Fruit fly (Drosophila melanogaster): Measurements from ENCODE around the gene CG14420.

The CG14420 gene

dm6 chrX:2980290-2980689 lies 41.6 kb downstream of the CG14420 start:
- no peak for TF ChIP-seq fd96Ca (GFP tag; IDR thresholded peaks at IDR 0.05)
- no peak for TF ChIP-seq rn (GFP tag; IDR thresholded peaks at IDR 0.05)
- TF ChIP-seq CG9948 (tag; optimal IDR thresholded peaks at IDR 0.05): no peak
- no peak for TF ChIP-seq Pif1A (GFP tag; optimal IDR thresholded peaks at IDR 0.05)

DNA sequence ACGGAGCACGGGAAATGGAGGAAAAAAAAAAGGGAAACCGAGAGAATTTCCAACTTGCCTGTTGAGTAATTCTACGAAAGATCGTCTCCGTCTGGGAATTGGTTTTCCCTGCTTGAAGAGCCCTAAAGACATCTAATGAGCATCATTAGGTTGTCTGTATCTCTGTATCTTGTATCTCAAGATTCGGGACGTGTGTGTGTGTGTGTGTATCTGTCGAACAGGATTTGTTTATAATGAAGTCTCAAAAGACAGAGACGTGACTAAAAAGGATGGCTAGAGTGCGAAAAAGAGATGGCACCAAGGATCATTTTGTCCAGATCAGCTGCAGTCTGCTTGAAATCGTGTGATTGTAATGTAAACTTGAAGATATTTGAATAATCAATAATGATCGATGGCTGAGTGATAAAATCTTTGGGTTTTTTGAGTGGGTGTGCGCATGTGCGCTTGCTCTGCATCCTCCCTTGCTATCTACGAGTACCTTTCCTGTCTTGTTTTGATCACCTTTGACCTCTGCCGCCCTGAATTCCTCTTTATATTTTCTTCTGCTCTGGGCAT lies 43.9 kb downstream of the CG14420 start:
- TF ChIP-seq CG34367 (tag; optimal IDR thresholded peaks at IDR 0.05) (no peak), CG14655 (GFP tag; optimal IDR thresholded peaks at IDR 0.05) (no peak), Pif1A (GFP tag; optimal IDR thresholded peaks at IDR 0.05) (no peak), CG32121 (GFP tag; IDR thresholded peaks at IDR 0.05) (no peak), D1 (tag; optimal IDR thresholded peaks at IDR 0.05) (no peak), CG9948 (tag; optimal IDR thresholded peaks at IDR 0.05) (no peak), EcR (GFP tag; optimal IDR thresholded peaks at IDR 0.05) (no peak), Snoo (tag; optimal IDR thresholded peaks at IDR 0.05) (no peak), CG8301 (tag; optimal IDR thresholded peaks at IDR 0.05) (no peak), Ets98B (GFP tag; IDR thresholded peaks at IDR 0.05) (no peak), rn (GFP tag; IDR thresholded peaks at IDR 0.05) (no peak), Pif1B (GFP tag; optimal IDR thresholded peaks at IDR 0.05) (no peak), CG10348 (GFP tag; IDR thresholded peaks at IDR 0.05) (no peak)

DNA sequence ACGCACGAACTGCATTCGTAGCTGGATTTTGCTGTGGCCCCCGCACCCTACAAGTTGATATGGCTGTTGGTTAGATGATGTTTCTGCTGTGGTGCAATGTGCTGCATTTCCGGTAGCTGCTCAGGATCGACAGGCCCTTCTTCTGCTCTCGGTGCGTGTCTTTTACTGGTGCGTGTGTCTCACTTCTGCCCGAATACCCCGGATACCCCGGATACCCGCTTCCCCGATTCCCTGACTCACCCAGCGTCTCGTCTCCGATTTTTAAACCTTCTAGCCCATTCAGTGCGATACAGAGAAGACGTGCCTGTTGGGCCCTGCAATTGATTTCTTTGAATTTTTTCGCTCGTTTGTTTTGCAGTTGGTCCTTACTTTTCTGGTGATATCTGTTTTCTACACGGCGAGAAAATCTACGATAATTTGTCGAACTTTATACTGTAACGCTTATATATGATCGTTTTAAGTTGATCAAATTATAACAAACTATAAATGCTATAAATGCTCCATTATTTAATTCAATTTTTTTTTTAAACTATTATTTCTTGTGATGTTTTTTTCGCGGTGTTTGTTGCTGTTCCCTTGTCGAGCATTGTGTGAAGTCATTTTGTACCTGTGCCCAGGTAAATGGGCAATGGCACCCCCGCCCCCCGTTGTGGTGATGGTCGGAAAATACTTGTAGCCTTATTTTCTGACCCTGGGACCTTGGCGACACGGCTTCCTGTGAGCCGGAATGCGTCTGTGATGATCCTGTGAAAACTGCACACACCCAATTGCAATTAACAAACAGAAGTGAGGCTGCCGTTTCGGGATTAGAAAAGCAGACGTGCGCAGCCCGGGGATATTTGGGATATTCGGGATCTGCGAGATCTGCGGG lies 46.5 kb downstream of the CG14420 start:
- TF ChIP-seq CG14655 (GFP tag; optimal IDR thresholded peaks at IDR 0.05) (peak; percentile 46), CG12605 (GFP tag; IDR thresholded peaks at IDR 0.05) (peak; percentile 52; the same call in 1 of the 2 replicates), Ets98B (GFP tag; IDR thresholded peaks at IDR 0.05) (no peak), EcR (GFP tag; optimal IDR thresholded peaks at IDR 0.05) (peak; percentile 61), CG13204 (GFP tag; optimal IDR thresholded peaks at IDR 0.05) (peak; percentile 53), rn (GFP tag; IDR thresholded peaks at IDR 0.05) (no peak), Snoo (tag; optimal IDR thresholded peaks at IDR 0.05) (peak; percentile 77), CG8301 (tag; optimal IDR thresholded peaks at IDR 0.05) (peak; percentile 9), D1 (tag; optimal IDR thresholded peaks at IDR 0.05) (peak; percentile 65), CG9948 (tag; optimal IDR thresholded peaks at IDR 0.05) (peak; percentile 87), CG4496 (GFP tag; IDR thresholded peaks at IDR 0.05) (0 out of 3 replicates have a peak, but pooled peaks have one; percentile 17), CG34367 (tag; optimal IDR thresholded peaks at IDR 0.05) (peak; percentile 82), Pif1B (GFP tag; optimal IDR thresholded peaks at IDR 0.05) (peak; percentile 75), gl (tag; optimal IDR thresholded peaks at IDR 0.05) (peak; percentile 66), CG8159 (tag; optimal IDR thresholded peaks at IDR 0.05) (peak; percentile 90), fd96Ca (GFP tag; IDR thresholded peaks at IDR 0.05) (no peak), CG10348 (GFP tag; IDR thresholded peaks at IDR 0.05) (no peak), CG32121 (GFP tag; IDR thresholded peaks at IDR 0.05) (no peak), CG17806 (tag; optimal IDR thresholded peaks at IDR 0.05) (peak; percentile 91), CG15710 (tag; optimal IDR thresholded peaks at IDR 0.05) (peak; percentile 89), Pif1A (GFP tag; optimal IDR thresholded peaks at IDR 0.05) (peak; percentile 67)

dm6 chrX:2987320-2987719 lies 48.7 kb downstream of the CG14420 start:
- TF ChIP-seq CG10348 (GFP tag; IDR thresholded peaks at IDR 0.05) (no peak), Pif1B (GFP tag; optimal IDR thresholded peaks at IDR 0.05) (no peak), CG14655 (GFP tag; optimal IDR thresholded peaks at IDR 0.05) (no peak), gl (tag; optimal IDR thresholded peaks at IDR 0.05) (no peak), Snoo (tag; optimal IDR thresholded peaks at IDR 0.05) (no peak), Pif1A (GFP tag; optimal IDR thresholded peaks at IDR 0.05) (no peak), fd96Ca (GFP tag; IDR thresholded peaks at IDR 0.05) (no peak), EcR (GFP tag; optimal IDR thresholded peaks at IDR 0.05) (no peak), CG34367 (tag; optimal IDR thresholded peaks at IDR 0.05) (no peak), CG9948 (tag; optimal IDR thresholded peaks at IDR 0.05) (no peak), D1 (tag; optimal IDR thresholded peaks at IDR 0.05) (no peak), CG13204 (GFP tag; optimal IDR thresholded peaks at IDR 0.05) (no peak), CG8159 (tag; optimal IDR thresholded peaks at IDR 0.05) (no peak)

DNA sequence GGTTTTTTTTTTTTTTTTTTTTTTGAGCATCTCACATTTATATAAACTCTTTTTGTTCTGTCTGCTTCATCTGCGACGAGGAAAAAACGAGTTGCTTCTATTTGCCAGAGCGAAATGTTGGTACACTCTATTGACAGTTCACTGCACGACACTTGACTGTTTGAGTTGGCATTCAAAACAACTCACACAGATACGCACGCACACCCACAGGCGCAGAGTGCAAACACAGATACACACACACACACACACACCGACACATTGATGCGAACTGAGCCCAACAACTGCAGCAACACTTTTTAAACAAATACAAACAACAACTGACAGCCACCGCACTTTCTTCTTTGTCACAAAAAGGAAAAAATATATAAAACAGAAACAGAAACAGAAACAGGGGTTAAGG lies 50.7 kb downstream of the CG14420 start:
- TF ChIP-seq CG15710 (tag; optimal IDR thresholded peaks at IDR 0.05): no peak
- no peak for TF ChIP-seq D1 (tag; optimal IDR thresholded peaks at IDR 0.05)
- TF ChIP-seq CG32121 (GFP tag; IDR thresholded peaks at IDR 0.05): no peak
- TF ChIP-seq CG17806 (tag; optimal IDR thresholded peaks at IDR 0.05): no peak
- no peak for TF ChIP-seq CG8159 (tag; optimal IDR thresholded peaks at IDR 0.05)
- no peak for TF ChIP-seq EcR (GFP tag; optimal IDR thresholded peaks at IDR 0.05)
- TF ChIP-seq Pif1A (GFP tag; optimal IDR thresholded peaks at IDR 0.05): no peak

Measured in whole organism, pupa.